Worm (Caenorhabditis elegans) whole organism, mixed stage, embryonic: ENCODE data around the gene M7.8.

Experiments
- bed-3 ChIP-seq: fragments of 200-800 bp; sonication (Bioruptor generic); optimal IDR thresholded peaks from 3 replicates; lab custom pipeline; 2018; ENCODE audit warnings: mild to moderate bottlenecking, missing genetic modification characterization, moderate library complexity, missing compliant biosample characterization
- blmp-1 ChIP-seq: fragments of 150-350 bp; optimal IDR thresholded peaks from 2 replicates; lab custom pipeline; 2014; ENCODE audit warnings: missing biosample characterization, missing genetic modification characterization
- ceh-39 ChIP-seq: fragments of 150-350 bp; optimal IDR thresholded peaks from 2 replicates; lab custom pipeline; 2014; ENCODE audit warnings: missing biosample characterization, missing genetic modification characterization
- ceh-43 ChIP-seq: fragments of 200-800 bp; sonication (Bioruptor generic); optimal IDR thresholded peaks from 2 replicates; lab custom pipeline; 2018; ENCODE audit warnings: mild to moderate bottlenecking, missing genetic modification characterization, moderate library complexity, missing compliant biosample characterization
- ceh-83 ChIP-seq: fragments of 200-800 bp; sonication (Bioruptor generic); optimal IDR thresholded peaks from 2 replicates; lab custom pipeline; 2018; ENCODE audit warnings: mild to moderate bottlenecking, missing genetic modification characterization, missing compliant biosample characterization
- ces-1 ChIP-seq: fragments of 150-350 bp; optimal IDR thresholded peaks from 2 replicates; lab custom pipeline; 2014; ENCODE audit warnings: missing biosample characterization, missing genetic modification reagents, missing genetic modification characterization
- cnd-1 ChIP-seq: fragments of 200-800 bp; sonication (Bioruptor generic); optimal IDR thresholded peaks from 2 replicates; lab custom pipeline; 2018; ENCODE audit warnings: mild to moderate bottlenecking, missing genetic modification characterization, missing compliant biosample characterization
- elt-1 ChIP-seq: sonication (generic microtip); optimal IDR thresholded peaks from 2 replicates; lab custom pipeline; 2017; ENCODE audit warnings: missing genetic modification characterization, mild to moderate bottlenecking, missing compliant biosample characterization, antibody characterized with exemption, moderate library complexity, borderline replicate concordance; ENCODE audit not compliant: insufficient read depth
- elt-3 ChIP-seq: fragments of 150-350 bp; optimal IDR thresholded peaks from 2 replicates; lab custom pipeline; 2014; ENCODE audit warnings: missing biosample characterization, missing genetic modification characterization
- flh-1 ChIP-seq: fragments of 200-800 bp; sonication (Bioruptor generic); optimal IDR thresholded peaks from 2 replicates; lab custom pipeline; 2018; ENCODE audit warnings: mild to moderate bottlenecking, missing genetic modification characterization, moderate library complexity, missing compliant biosample characterization
- hlh-1 ChIP-seq: fragments of 150-350 bp; optimal IDR thresholded peaks from 2 replicates; lab custom pipeline; 2014; ENCODE audit warnings: missing biosample characterization, missing genetic modification reagents, missing genetic modification characterization
- lin-13 ChIP-seq: fragments of 150-350 bp; optimal IDR thresholded peaks from 2 replicates; lab custom pipeline; 2014; ENCODE audit warnings: missing biosample characterization, missing genetic modification characterization
- lin-32 ChIP-seq: fragments of 200-800 bp; sonication (Bioruptor generic); optimal IDR thresholded peaks from 2 replicates; lab custom pipeline; 2018; ENCODE audit warnings: mild to moderate bottlenecking, missing genetic modification characterization, missing compliant biosample characterization
- lsy-2 ChIP-seq: fragments of 150-350 bp; optimal IDR thresholded peaks from 2 replicates; lab custom pipeline; 2014; ENCODE audit warnings: missing biosample characterization, missing genetic modification characterization
- mab-5 ChIP-seq: fragments of 150-350 bp; optimal IDR thresholded peaks from 2 replicates; lab custom pipeline; 2014; ENCODE audit warnings: missing biosample characterization, missing genetic modification characterization
- mls-2 ChIP-seq: sonication (generic microtip); optimal IDR thresholded peaks from 2 replicates; lab custom pipeline; 2016; ENCODE audit warnings: mild to moderate bottlenecking, missing genetic modification characterization, moderate library complexity, missing compliant biosample characterization
- nhr-2 ChIP-seq: fragments of 150-350 bp; optimal IDR thresholded peaks from 2 replicates; lab custom pipeline; 2014; ENCODE audit warnings: missing biosample characterization, missing genetic modification characterization
- nhr-237 ChIP-seq: fragments of 150-350 bp; optimal IDR thresholded peaks from 2 replicates; lab custom pipeline; 2014; ENCODE audit warnings: missing biosample characterization, missing genetic modification characterization
- nhr-76 ChIP-seq: sonication (generic microtip); optimal IDR thresholded peaks from 2 replicates; lab custom pipeline; 2017; ENCODE audit warnings: missing biosample characterization, missing genetic modification characterization
- pha-4 ChIP-seq: fragments of 150-350 bp; optimal IDR thresholded peaks from 2 replicates; lab custom pipeline; 2018; ENCODE audit warnings: missing biosample characterization, missing genetic modification reagents, missing genetic modification characterization
- snpc-4 ChIP-seq: fragments of 150-350 bp; optimal IDR thresholded peaks from 2 replicates; lab custom pipeline; 2014; ENCODE audit warnings: missing biosample characterization, missing genetic modification characterization
- sptf-1 ChIP-seq: sonication (generic microtip); optimal IDR thresholded peaks from 2 replicates; lab custom pipeline; 2017; ENCODE audit warnings: mild to moderate bottlenecking, missing genetic modification characterization, moderate library complexity, missing compliant biosample characterization
- tbx-8 ChIP-seq: fragments of 200-800 bp; sonication (Bioruptor generic); optimal IDR thresholded peaks from 2 replicates; lab custom pipeline; 2018; ENCODE audit warnings: mild to moderate bottlenecking, missing genetic modification characterization, moderate library complexity, missing compliant biosample characterization
- unc-120 ChIP-seq: sonication (generic microtip); optimal IDR thresholded peaks from 2 replicates; lab custom pipeline; 2017; ENCODE audit warnings: missing genetic modification characterization, missing compliant biosample characterization; ENCODE audit not compliant: poor library complexity, severe bottlenecking
- unc-39 ChIP-seq: fragments of 150-350 bp; optimal IDR thresholded peaks from 2 replicates; lab custom pipeline; 2014; ENCODE audit warnings: missing biosample characterization, missing genetic modification characterization
- unc-62 ChIP-seq: fragments of 150-350 bp; optimal IDR thresholded peaks from 2 replicates; lab custom pipeline; 2014; ENCODE audit warnings: missing biosample characterization, missing genetic modification reagents, missing genetic modification characterization
- zip-8 ChIP-seq: fragments of 150-350 bp; optimal IDR thresholded peaks from 2 replicates; lab custom pipeline; 2014; ENCODE audit warnings: missing biosample characterization, missing genetic modification characterization
- ztf-11 ChIP-seq: fragments of 150-350 bp; optimal IDR thresholded peaks from 2 replicates; lab custom pipeline; 2014; ENCODE audit warnings: missing biosample characterization, missing genetic modification characterization

The M7.8 gene

ce11 chrIV:11067003-11067402 lies 27.9 kb downstream of the M7.8 start, which contains the start of gene ttr-17:
ttr-17 (minus strand) TSS chrIV:11067026.
- TF ChIP-seq cnd-1, result no peak
- TF ChIP-seq lsy-2, result no peak
- no peak for TF ChIP-seq elt-3 (tag; lab: Kevin White, UChicago)
- no peak for TF ChIP-seq pha-4 (tag; lab: Kevin White, UChicago)
- peak; percentile 52 for TF ChIP-seq unc-62 (GFP tag; lab: Kevin White, UChicago)
- no peak for TF ChIP-seq ceh-39 (tag; lab: Kevin White, UChicago)
- TF ChIP-seq zip-8 (tag; lab: Kevin White, UChicago), result no peak
- no peak for TF ChIP-seq ces-1

- TF ChIP-seq tbx-8 (GFP tag; lab: Kevin White, UChicago) (no peak), unc-120 (tag; lab: Kevin White, UChicago) (peak; percentile 59), pha-4 (tag; lab: Kevin White, UChicago) (no peak), hlh-1 (tag; lab: Kevin White, UChicago) (peak; percentile 97), lin-13 (tag; lab: Kevin White, UChicago) (no peak), unc-62 (GFP tag; lab: Kevin White, UChicago) (peak; percentile 80)
These were observed 30.9 kb downstream of the M7.8 start, which contains the start of gene ttr-16 for ce11 chrIV:11063962-11064361. ttr-16 (minus strand) TSS chrIV:11064137.

ce11 chrIV:11062984-11063613 lies 31.8 kb downstream of the M7.8 start:
- TF ChIP-seq hlh-1 (tag; lab: Kevin White, UChicago) (no peak), ceh-39 (tag; lab: Kevin White, UChicago) (no peak), flh-1 (GFP tag; lab: Kevin White, UChicago) (no peak), nhr-2 (tag; lab: Kevin White, UChicago) (no peak), nhr-237 (tag; lab: Kevin White, UChicago) (no peak), nhr-76 (tag; lab: Kevin White, UChicago) (no peak), lin-13 (tag; lab: Kevin White, UChicago) (no peak), elt-3 (tag; lab: Kevin White, UChicago) (no peak), pha-4 (tag; lab: Kevin White, UChicago) (no peak), unc-120 (tag; lab: Kevin White, UChicago) (no peak), sptf-1 (tag; lab: Kevin White, UChicago) (no peak), cnd-1 (no peak), tbx-8 (GFP tag; lab: Kevin White, UChicago) (no peak), zip-8 (tag; lab: Kevin White, UChicago) (no peak), mls-2 (no peak), bed-3 (GFP tag; lab: Kevin White, UChicago) (no peak), unc-62 (GFP tag; lab: Kevin White, UChicago) (no peak), ceh-83 (GFP tag; lab: Kevin White, UChicago) (no peak), lsy-2 (no peak)

- TF ChIP-seq hlh-1 (tag; lab: Kevin White, UChicago) (no peak), blmp-1 (no peak), ztf-11 (tag; lab: Kevin White, UChicago) (no peak), snpc-4 (tag; lab: Kevin White, UChicago) (no peak), lin-32 (GFP tag; lab: Kevin White, UChicago) (no peak)
These were observed 41.1 kb downstream of the M7.8 start, which contains the start of the genes F36H1.12 and lin-3 for ce11 chrIV:11053652-11054317. F36H1.12 (minus strand) TSS chrIV:11053702. lin-3 (plus strand) TSS chrIV:11054308.

ce11 chrIV:11051963-11052362 lies 42.9 kb downstream of the M7.8 start:
- TF ChIP-seq unc-62 (GFP tag; lab: Kevin White, UChicago) (no peak), unc-39 (no peak), blmp-1 (no peak), snpc-4 (tag; lab: Kevin White, UChicago) (no peak), elt-1 (tag; lab: Kevin White, UChicago) (no peak)

- TF ChIP-seq ceh-43 (GFP tag; lab: Kevin White, UChicago) (no peak), nhr-2 (tag; lab: Kevin White, UChicago) (no peak), mab-5 (no peak), sptf-1 (tag; lab: Kevin White, UChicago) (no peak)
These were observed 45.1 kb downstream of the M7.8 start, which contains the start of gene F36H1.3 for ce11 chrIV:11049806-11050205. F36H1.3 (plus strand) TSS chrIV:11050128.
